Worm (Caenorhabditis elegans) whole organism, young adult: ENCODE results near the gene Y59A8B.25.
"Not testable (repeated sequence)": the region's sequence is repeated elsewhere in the genome, so short reads cannot be mapped to it uniquely, and the experiment has no call there.

ENCODE experiments used
- ama-1 ChIP-seq, 3 experiments: fragments of 150-350 bp in 1 of 3; sonication (generic microtip) in 2 of 3; optimal IDR thresholded peaks; 2 replicates each; lab custom pipeline; 2014 to 2018; ENCODE audit warnings: missing biosample characterization in 2 of 3, missing genetic modification characterization in 2 of 3, missing genetic modification reagents in 2 of 3
- bed-2 ChIP-seq: fragments of 200-800 bp; sonication (Bioruptor generic); IDR thresholded peaks from 2 replicates; pipeline ENCODE4 v1.3.6; 2022; ENCODE audit warnings: missing genetic modification reagents, missing genetic modification characterization, missing compliant biosample characterization
- ceh-58 ChIP-seq: fragments of 200-800 bp; sonication (Bioruptor generic); IDR thresholded peaks from 2 replicates; pipeline ENCODE4 v1.3.6; 2022; ENCODE audit warnings: missing genetic modification characterization, missing compliant biosample characterization
- madf-8 ChIP-seq: fragments of 200-800 bp; sonication (Bioruptor generic); conservative IDR thresholded peaks from 2 replicates; pipeline ENCODE4 v1.3.6; 2022; ENCODE audit warnings: missing genetic modification reagents, missing genetic modification characterization, missing compliant biosample characterization
- unc-62 ChIP-seq: fragments of 150-350 bp; optimal IDR thresholded peaks from 2 replicates; lab custom pipeline; 2014; ENCODE audit warnings: missing biosample characterization, missing genetic modification reagents, missing genetic modification characterization

DNA sequence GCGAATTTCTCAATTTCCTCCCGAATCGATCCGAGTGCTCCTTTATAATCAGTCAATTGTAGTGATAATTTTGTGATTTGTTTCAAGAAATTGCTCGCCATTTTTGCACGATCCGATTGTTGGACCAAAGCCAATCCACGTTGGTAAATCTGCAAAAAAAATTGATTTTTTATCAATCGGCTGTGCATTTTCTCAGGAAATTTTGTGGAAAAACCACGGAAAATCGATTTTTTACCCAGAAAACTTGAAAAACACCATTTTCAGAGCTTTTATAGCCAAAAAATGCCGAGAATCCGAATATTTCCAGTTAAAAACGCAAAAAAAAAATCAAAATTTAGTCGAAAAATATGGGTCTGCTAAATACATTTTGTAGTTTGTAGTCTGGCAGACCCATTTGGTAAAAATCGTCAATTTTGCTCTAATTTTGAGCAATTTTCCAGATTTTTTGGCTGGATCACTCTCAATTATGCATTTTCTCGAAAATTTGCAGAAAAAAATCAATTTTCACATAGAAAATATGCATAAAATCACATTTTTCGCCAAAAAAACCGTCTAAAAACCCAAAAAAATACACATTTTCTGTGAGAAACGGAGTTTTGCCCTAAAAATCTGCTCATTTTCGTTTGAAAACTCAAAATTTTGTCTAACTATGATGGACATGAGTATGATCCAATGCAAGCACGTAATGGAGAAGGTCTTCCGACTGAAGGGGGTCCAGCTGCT, at the start of gene Y59A8B.25, which contains the start of gene ebp-3:
- TF ChIP-seq bed-2 (GFP tag; lab: Robert Waterston, UW); ceh-58 (GFP tag; lab: Robert Waterston, UW); unc-62; madf-8; ama-1 (optimal IDR thresholded peaks at IDR 0.05; lab: Kevin White, UChicago); ama-1 (GFP tag; optimal IDR thresholded peaks at IDR 0.05; lab: Kevin White, UChicago): not testable (repeated sequence)
